Worm (Caenorhabditis elegans) whole organism, L1 larva: Measurements from ENCODE around the gene M01H9.4.
A peak's percentile ranks its signal among the peaks of the same experiment; 100 is the strongest.

Experiments used
- C16A3.4 ChIP-seq: fragments of 150-350 bp; optimal IDR thresholded peaks from 2 replicates; lab custom pipeline; 2014; ENCODE audit warnings: missing biosample characterization, missing genetic modification characterization
- C34B4.2 ChIP-seq: sonication (generic microtip); optimal IDR thresholded peaks from 2 replicates; lab custom pipeline; 2017; ENCODE audit warnings: mild to moderate bottlenecking, missing genetic modification characterization, missing compliant biosample characterization
- F16B12.6 ChIP-seq: fragments of 150-350 bp; optimal IDR thresholded peaks from 2 replicates; lab custom pipeline; 2014; ENCODE audit warnings: missing biosample characterization, missing genetic modification characterization
- Y116A8C.19 ChIP-seq: sonication (generic microtip); optimal IDR thresholded peaks from 2 replicates; lab custom pipeline; 2016; ENCODE audit warnings: missing compliant biosample characterization, missing genetic modification characterization, borderline replicate concordance
- alr-1 ChIP-seq: fragments of 200-800 bp; sonication (Bioruptor generic); optimal IDR thresholded peaks from 2 replicates; lab custom pipeline; 2018; ENCODE audit warnings: borderline replicate concordance, mild to moderate bottlenecking, missing genetic modification characterization, missing compliant biosample characterization
- ama-1 ChIP-seq: fragments of 150-350 bp; optimal IDR thresholded peaks from 2 replicates; lab custom pipeline; 2014
- ceh-8 ChIP-seq: fragments of 200-800 bp; sonication (Bioruptor generic); optimal IDR thresholded peaks from 2 replicates; lab custom pipeline; 2018; ENCODE audit warnings: mild to moderate bottlenecking, missing genetic modification characterization, moderate library complexity, missing compliant biosample characterization
- ceh-82 ChIP-seq, 3 experiments: fragments of 150-350 bp in 1 of 3; sonication (generic microtip) in 2 of 3; optimal IDR thresholded peaks; 2 replicates each; lab custom pipeline; 2014 to 2017; ENCODE audit warnings: missing biosample characterization in 3 of 3, missing genetic modification characterization in 3 of 3
- ceh-90 ChIP-seq: sonication (generic microtip); optimal IDR thresholded peaks from 2 replicates; lab custom pipeline; 2016; ENCODE audit warnings: missing genetic modification characterization, missing compliant biosample characterization
- ces-1 ChIP-seq: fragments of 150-350 bp; optimal IDR thresholded peaks from 2 replicates; lab custom pipeline; 2014; ENCODE audit warnings: missing biosample characterization, missing genetic modification reagents, missing genetic modification characterization
- dsc-1 ChIP-seq: sonication (generic microtip); optimal IDR thresholded peaks from 2 replicates; lab custom pipeline; 2016; ENCODE audit warnings: mild to moderate bottlenecking, missing genetic modification characterization, missing compliant biosample characterization
- egl-27 ChIP-seq, 2 experiments: fragments of 150-350 bp in 1 of 2; sonication (generic microtip); optimal IDR thresholded peaks; 3 replicates each; lab custom pipeline; 2017 to 2018; ENCODE audit warnings: missing biosample characterization in 2 of 2, missing genetic modification characterization in 2 of 2, missing genetic modification reagents in 2 of 2
- elt-2 ChIP-seq: sonication (generic microtip); optimal IDR thresholded peaks from 2 replicates; lab custom pipeline; 2016; ENCODE audit warnings: missing genetic modification characterization, mild to moderate bottlenecking, inconsistent platforms, missing compliant biosample characterization, missing genetic modification reagents
- elt-3 ChIP-seq, 6 experiments: fragments of 150-350 bp in 1 of 6; sonication (generic microtip); optimal IDR thresholded peaks; 2 replicates each; lab custom pipeline; 2017 to 2018; ENCODE audit warnings: missing biosample characterization in 6 of 6, missing genetic modification characterization in 6 of 6, inconsistent platforms in 1 of 6
- ets-5 ChIP-seq: fragments of 200-800 bp; sonication (Bioruptor generic); IDR thresholded peaks from 2 replicates; pipeline ENCODE4 v1.3.6; 2022; ENCODE audit warnings: missing genetic modification characterization, missing compliant biosample characterization
- fkh-10 ChIP-seq: sonication (generic microtip); optimal IDR thresholded peaks from 2 replicates; lab custom pipeline; 2017; ENCODE audit warnings: missing biosample characterization, missing genetic modification reagents, missing genetic modification characterization
- fkh-4 ChIP-seq: sonication (generic microtip); optimal IDR thresholded peaks from 2 replicates; lab custom pipeline; 2016; ENCODE audit warnings: missing compliant biosample characterization, missing genetic modification characterization, borderline replicate concordance
- hlh-17 ChIP-seq: fragments of 200-800 bp; sonication (Bioruptor generic); optimal IDR thresholded peaks from 2 replicates; lab custom pipeline; 2018; ENCODE audit warnings: missing genetic modification characterization, mild to moderate bottlenecking, missing compliant biosample characterization, moderate library complexity, borderline replicate concordance
- lin-14 ChIP-seq: fragments of 200-800 bp; sonication (Bioruptor generic); optimal IDR thresholded peaks from 2 replicates; lab custom pipeline; 2018; ENCODE audit warnings: mild to moderate bottlenecking, missing genetic modification characterization, moderate library complexity, missing compliant biosample characterization
- lin-15B ChIP-seq: fragments of 150-350 bp; sonication (generic microtip); optimal IDR thresholded peaks from 3 replicates; lab custom pipeline; 2014; ENCODE audit warnings: missing biosample characterization, missing genetic modification characterization
- lin-35 ChIP-seq, 2 experiments: fragments of 150-350 bp; optimal IDR thresholded peaks; 2 replicates each; lab custom pipeline; 2014; ENCODE audit warnings: missing biosample characterization in 2 of 2, missing genetic modification characterization in 2 of 2, missing genetic modification reagents in 2 of 2
- lin-39 ChIP-seq: fragments of 150-350 bp; optimal IDR thresholded peaks from 2 replicates; lab custom pipeline; 2014; ENCODE audit warnings: missing biosample characterization, missing genetic modification reagents, missing genetic modification characterization
- lir-3 ChIP-seq: sonication (generic microtip); optimal IDR thresholded peaks from 2 replicates; lab custom pipeline; 2016; ENCODE audit warnings: mild to moderate bottlenecking, missing genetic modification characterization, moderate library complexity, missing compliant biosample characterization; ENCODE audit not compliant: poor library complexity
- mab-9 ChIP-seq: fragments of 200-800 bp; sonication (Bioruptor generic); IDR thresholded peaks from 2 replicates; pipeline ENCODE4 v1.3.6; 2022; ENCODE audit warnings: missing genetic modification reagents, missing genetic modification characterization, missing compliant biosample characterization
- mef-2 ChIP-seq: fragments of 150-350 bp; optimal IDR thresholded peaks from 2 replicates; lab custom pipeline; 2014; ENCODE audit warnings: missing biosample characterization, missing genetic modification characterization
- mep-1 ChIP-seq: fragments of 150-350 bp; optimal IDR thresholded peaks from 2 replicates; lab custom pipeline; 2014; ENCODE audit warnings: missing biosample characterization, missing genetic modification characterization
- nhr-11 ChIP-seq: fragments of 150-350 bp; optimal IDR thresholded peaks from 2 replicates; lab custom pipeline; 2014; ENCODE audit warnings: missing biosample characterization, missing genetic modification characterization
- nhr-20 ChIP-seq: sonication (generic microtip); optimal IDR thresholded peaks from 2 replicates; lab custom pipeline; 2016; ENCODE audit warnings: mild to moderate bottlenecking, missing genetic modification characterization, missing compliant biosample characterization
- nhr-237 ChIP-seq: fragments of 150-350 bp; optimal IDR thresholded peaks from 2 replicates; lab custom pipeline; 2014; ENCODE audit warnings: missing biosample characterization, missing genetic modification characterization
- nhr-47 ChIP-seq: sonication (generic microtip); optimal IDR thresholded peaks from 2 replicates; lab custom pipeline; 2016; ENCODE audit warnings: mild to moderate bottlenecking, missing genetic modification characterization, moderate library complexity, missing compliant biosample characterization
- nhr-71 ChIP-seq: sonication (generic microtip); optimal IDR thresholded peaks from 2 replicates; lab custom pipeline; 2016; ENCODE audit warnings: mild to moderate bottlenecking, missing genetic modification characterization, moderate library complexity, missing compliant biosample characterization
- nhr-85 ChIP-seq: sonication (generic microtip); peaks from one replicate; lab custom pipeline; 2016; ENCODE audit warnings: missing genetic modification characterization, inconsistent platforms, missing compliant biosample characterization
- nhr-90 ChIP-seq: sonication (generic microtip); optimal IDR thresholded peaks from 2 replicates; lab custom pipeline; 2016; ENCODE audit warnings: mild to moderate bottlenecking, missing genetic modification characterization, missing compliant biosample characterization; ENCODE audit not compliant: poor library complexity
- pag-3 ChIP-seq: sonication (generic microtip); optimal IDR thresholded peaks from 2 replicates; lab custom pipeline; 2017; ENCODE audit warnings: missing genetic modification characterization, mild to moderate bottlenecking, missing compliant biosample characterization, antibody characterized with exemption, borderline replicate concordance; ENCODE audit not compliant: insufficient read depth
- pax-3 ChIP-seq: fragments of 200-800 bp; sonication (Bioruptor generic); optimal IDR thresholded peaks from 2 replicates; lab custom pipeline; 2018; ENCODE audit warnings: mild to moderate bottlenecking, missing genetic modification characterization, moderate library complexity, missing compliant biosample characterization
- skn-1 ChIP-seq: fragments of 150-350 bp; optimal IDR thresholded peaks from 2 replicates; lab custom pipeline; 2014; ENCODE audit warnings: missing biosample characterization, missing genetic modification characterization
- snpc-4 ChIP-seq: fragments of 150-350 bp; optimal IDR thresholded peaks from 2 replicates; lab custom pipeline; 2014; ENCODE audit warnings: missing biosample characterization, missing genetic modification characterization
- snu-23 ChIP-seq: sonication (generic microtip); optimal IDR thresholded peaks from 2 replicates; lab custom pipeline; 2016; ENCODE audit warnings: missing genetic modification characterization, missing compliant biosample characterization
- tbx-2 ChIP-seq: sonication (generic microtip); optimal IDR thresholded peaks from 2 replicates; lab custom pipeline; 2016; ENCODE audit warnings: missing genetic modification characterization, missing compliant biosample characterization
- unc-130 ChIP-seq: fragments of 150-350 bp; optimal IDR thresholded peaks from 2 replicates; lab custom pipeline; 2017; ENCODE audit warnings: missing biosample characterization, missing genetic modification characterization, inconsistent platforms
- unc-30 ChIP-seq: sonication (generic microtip); optimal IDR thresholded peaks from 2 replicates; lab custom pipeline; 2017; ENCODE audit warnings: missing biosample characterization, missing genetic modification characterization
- unc-86 ChIP-seq: sonication (generic microtip); optimal IDR thresholded peaks from 2 replicates; lab custom pipeline; 2016; ENCODE audit warnings: missing genetic modification characterization, missing compliant biosample characterization
- xbp-1 ChIP-seq: sonication (generic microtip); optimal IDR thresholded peaks from 2 replicates; lab custom pipeline; 2016; ENCODE audit warnings: missing genetic modification characterization, missing compliant biosample characterization
- zag-1 ChIP-seq: fragments of 150-350 bp; optimal IDR thresholded peaks from 2 replicates; lab custom pipeline; 2014; ENCODE audit warnings: missing biosample characterization, missing genetic modification characterization
- zip-4 ChIP-seq: fragments of 200-800 bp; sonication (Bioruptor generic); optimal IDR thresholded peaks from 2 replicates; lab custom pipeline; 2018; ENCODE audit warnings: mild to moderate bottlenecking, missing genetic modification characterization, moderate library complexity, missing compliant biosample characterization
- ztf-4 ChIP-seq: fragments of 150-350 bp; optimal IDR thresholded peaks from 2 replicates; lab custom pipeline; 2014; ENCODE audit warnings: missing biosample characterization, missing genetic modification characterization

M01H9.4 gene

DNA sequence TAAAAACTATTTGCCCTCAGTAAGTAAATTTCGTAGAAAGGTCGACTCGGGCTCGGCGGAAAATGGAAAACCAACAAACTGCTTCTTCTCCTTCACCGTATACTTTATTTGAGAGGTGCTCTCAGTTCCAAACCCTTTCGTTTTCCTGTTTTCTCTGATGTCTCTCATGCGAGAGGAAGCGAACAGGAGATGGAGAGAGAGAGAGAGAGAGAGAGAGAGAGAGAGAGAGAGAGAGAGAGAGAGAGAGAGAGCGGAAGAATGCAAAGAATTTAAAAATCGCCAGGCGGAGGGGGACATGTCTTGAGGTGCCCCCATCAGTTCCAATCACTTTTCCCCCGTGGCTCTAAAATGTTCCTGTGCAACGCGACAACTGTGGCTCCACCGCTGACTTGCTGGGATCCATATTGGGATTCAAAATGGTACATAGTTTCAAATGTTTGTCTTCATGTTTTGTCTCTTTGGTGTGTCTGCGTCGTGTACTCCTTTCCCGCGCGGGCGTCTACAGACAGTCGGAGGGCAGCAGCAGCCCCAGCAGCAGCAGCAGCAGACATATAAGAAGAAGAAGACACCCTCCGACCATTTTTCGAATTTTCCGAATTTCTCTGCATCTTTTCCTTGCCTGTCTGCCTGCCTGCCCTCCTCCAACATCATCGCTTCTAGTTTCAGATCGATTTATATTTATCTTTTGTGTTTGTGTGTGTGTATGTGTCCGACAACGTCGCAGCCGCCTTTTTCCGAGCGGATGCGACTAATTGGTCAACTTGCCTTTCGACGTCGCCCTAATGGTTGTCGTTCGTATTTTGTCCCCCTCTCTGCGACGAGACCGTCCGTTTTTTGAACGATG lies 28.2 kb downstream of the M01H9.4 start, which contains the start of gene R08C7.11 (continued):
- TF ChIP-seq egl-27 (tag; optimal IDR thresholded peaks at IDR 0.05; lab: Kevin White, UChicago) (no peak), hlh-17 (GFP tag; lab: Kevin White, UChicago) (no peak), C34B4.2 (tag; lab: Kevin White, UChicago) (no peak), mep-1 (tag; lab: Kevin White, UChicago) (peak; percentile 28), nhr-90 (tag; lab: Kevin White, UChicago) (no peak), elt-2 (tag; lab: Kevin White, UChicago) (no peak), unc-130 (tag; lab: Kevin White, UChicago) (peak; percentile 38), lin-15B (tag; lab: Kevin White, UChicago) (no peak), pag-3 (tag; lab: Kevin White, UChicago) (no peak), skn-1 (tag; lab: Kevin White, UChicago) (peak; percentile 5), unc-86 (tag; lab: Kevin White, UChicago) (no peak), mef-2 (tag; lab: Kevin White, UChicago) (no peak), alr-1 (tag; lab: Kevin White, UChicago) (no peak), ceh-90 (tag; lab: Kevin White, UChicago) (no peak), lin-14 (GFP tag; lab: Kevin White, UChicago) (peak; percentile 60), nhr-71 (peak; percentile 40), lin-35 (GFP tag; optimal IDR thresholded peaks at IDR 0.05; lab: Kevin White, UChicago) (no peak), ztf-4 (tag; lab: Kevin White, UChicago) (no peak), Y116A8C.19 (no peak), fkh-4 (tag; lab: Kevin White, UChicago) (no peak), ets-5 (GFP tag; lab: Robert Waterston, UW) (no peak), xbp-1 (no peak), C16A3.4 (tag; lab: Kevin White, UChicago) (no peak), nhr-20 (tag; lab: Kevin White, UChicago) (peak; percentile 6), unc-30 (tag; lab: Kevin White, UChicago) (no peak), nhr-11 (no peak), snu-23 (GFP tag; lab: Kevin White, UChicago) (peak; percentile 39), mab-9 (GFP tag; lab: Robert Waterston, UW) (no peak), zip-4 (GFP tag; lab: Kevin White, UChicago) (no peak), dsc-1 (tag; lab: Kevin White, UChicago) (no peak), ama-1 (lab: Kevin White, UChicago) (no peak), zag-1 (tag; lab: Kevin White, UChicago) (no peak)

DNA sequence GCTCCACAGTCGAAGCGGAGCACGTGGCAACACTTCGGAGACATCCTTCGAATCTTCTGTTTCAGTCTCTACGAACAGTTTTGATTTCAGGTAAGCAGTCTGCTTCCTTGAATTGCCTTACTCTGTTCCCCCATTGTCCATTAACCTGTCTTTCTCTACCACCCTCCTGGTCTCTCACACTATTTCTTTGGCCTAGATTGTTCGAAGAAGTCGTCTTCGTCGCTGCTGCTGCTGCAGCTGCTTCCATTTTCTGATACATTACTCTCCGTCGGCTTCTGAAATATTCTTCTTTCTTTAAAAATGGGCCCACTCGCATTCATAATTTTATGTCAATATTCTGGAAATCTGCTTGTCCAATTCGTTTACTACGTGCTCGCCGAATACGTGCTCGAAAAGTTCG lies 31.1 kb downstream of the M01H9.4 start, which contains the start of gene R08C7.1:
TSS of gene R08C7.1 (plus strand) at position 301 of the 400 bp plus-strand sequence.
- no peak for TF ChIP-seq lin-39 (tag; lab: Kevin White, UChicago)
- TF ChIP-seq nhr-237 = no peak
- peak; percentile 37 for TF ChIP-seq nhr-85

DNA sequence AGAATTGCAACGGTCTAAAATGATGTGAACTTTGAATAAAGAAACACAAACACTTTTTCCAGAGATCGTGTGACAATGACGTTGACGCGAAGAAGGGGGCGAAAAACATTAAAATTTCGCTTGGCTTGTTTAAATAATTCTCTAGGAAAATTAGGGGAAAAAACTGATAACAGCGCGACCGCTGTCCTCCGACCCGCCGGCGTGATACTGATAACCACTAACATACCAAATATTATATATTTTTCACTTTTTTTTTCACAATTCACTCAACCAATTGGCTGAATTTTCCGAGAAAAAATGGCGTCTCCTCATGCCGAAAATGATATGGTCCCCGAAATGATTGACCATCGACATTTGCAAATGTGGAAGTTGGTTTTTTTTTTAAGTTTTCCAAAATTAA lies 32.9 kb downstream of the M01H9.4 start:
- TF ChIP-seq ets-5 (GFP tag; lab: Robert Waterston, UW) (no peak), pag-3 (tag; lab: Kevin White, UChicago) (no peak), ceh-82 (tag; optimal IDR thresholded peaks at IDR 0.05; lab: Kevin White, UChicago) (no peak), elt-3 (tag; optimal IDR thresholded peaks at IDR 0.05; lab: Kevin White, UChicago) (peak in 1 of 6 experiments; percentile 10), elt-2 (tag; lab: Kevin White, UChicago) (peak; percentile 41), nhr-20 (tag; lab: Kevin White, UChicago) (peak; percentile 11), nhr-237 (no peak), unc-30 (tag; lab: Kevin White, UChicago) (no peak), lir-3 (tag; lab: Kevin White, UChicago) (no peak), snpc-4 (no peak), F16B12.6 (tag; lab: Kevin White, UChicago) (no peak), nhr-90 (tag; lab: Kevin White, UChicago) (peak; percentile 45), skn-1 (tag; lab: Kevin White, UChicago) (no peak), snu-23 (GFP tag; lab: Kevin White, UChicago) (no peak), ceh-8 (GFP tag; lab: Kevin White, UChicago) (no peak), nhr-71 (peak; percentile 44), ces-1 (no peak), tbx-2 (tag; lab: Kevin White, UChicago) (no peak), nhr-47 (tag; lab: Kevin White, UChicago) (peak; percentile 20), nhr-85 (peak; percentile 4), pax-3 (tag; lab: Kevin White, UChicago) (peak; percentile 6), fkh-10 (GFP tag; lab: Kevin White, UChicago) (no peak)
